Worm (Caenorhabditis elegans) whole organism, L2 larva: ENCODE data around the gene uaf-1.

Experiments
- ZK546.5 ChIP-seq: sonication (generic microtip); optimal IDR thresholded peaks from 2 replicates; lab custom pipeline; 2017; ENCODE audit warnings: missing biosample characterization, missing genetic modification characterization
- alr-1 ChIP-seq: fragments of 150-350 bp; optimal IDR thresholded peaks from 2 replicates; lab custom pipeline; 2014; ENCODE audit warnings: missing biosample characterization, missing genetic modification characterization
- ama-1 ChIP-seq: fragments of 150-350 bp; optimal IDR thresholded peaks from 2 replicates; lab custom pipeline; 2018; ENCODE audit warnings: inconsistent platforms
- ceh-82 ChIP-seq: fragments of 150-350 bp; optimal IDR thresholded peaks from 2 replicates; lab custom pipeline; 2014; ENCODE audit warnings: missing biosample characterization, missing genetic modification characterization
- elt-3 ChIP-seq: sonication (generic microtip); optimal IDR thresholded peaks from 2 replicates; lab custom pipeline; 2017; ENCODE audit warnings: missing biosample characterization, missing genetic modification characterization
- lin-13 ChIP-seq: fragments of 150-350 bp; optimal IDR thresholded peaks from 2 replicates; lab custom pipeline; 2014; ENCODE audit warnings: missing biosample characterization, missing genetic modification reagents, missing genetic modification characterization
- lsy-2 ChIP-seq, 2 experiments: fragments of 150-350 bp in 1 of 2; sonication (generic microtip) in 1 of 2; optimal IDR thresholded peaks; 2 replicates each; lab custom pipeline; 2014 to 2017; ENCODE audit warnings: missing biosample characterization in 2 of 2, missing genetic modification characterization in 2 of 2
- nhr-10 ChIP-seq: sonication (generic microtip); optimal IDR thresholded peaks from 2 replicates; lab custom pipeline; 2017; ENCODE audit warnings: missing biosample characterization, missing genetic modification characterization
- skn-1 ChIP-seq: sonication (generic microtip); optimal IDR thresholded peaks from 2 replicates; lab custom pipeline; 2017; ENCODE audit warnings: missing biosample characterization, missing genetic modification characterization
- unc-39 ChIP-seq: fragments of 150-350 bp; optimal IDR thresholded peaks from 2 replicates; lab custom pipeline; 2014; ENCODE audit warnings: missing biosample characterization, missing genetic modification characterization
- unc-62 ChIP-seq: fragments of 150-350 bp; optimal IDR thresholded peaks from 2 replicates; lab custom pipeline; 2014; ENCODE audit warnings: missing biosample characterization, missing genetic modification reagents, missing genetic modification characterization
- ztf-1 ChIP-seq: fragments of 200-800 bp; sonication (Bioruptor generic); conservative IDR thresholded peaks from 2 replicates; pipeline ENCODE4 v1.3.6; 2022; ENCODE audit warnings: missing genetic modification characterization, missing compliant biosample characterization

DNA sequence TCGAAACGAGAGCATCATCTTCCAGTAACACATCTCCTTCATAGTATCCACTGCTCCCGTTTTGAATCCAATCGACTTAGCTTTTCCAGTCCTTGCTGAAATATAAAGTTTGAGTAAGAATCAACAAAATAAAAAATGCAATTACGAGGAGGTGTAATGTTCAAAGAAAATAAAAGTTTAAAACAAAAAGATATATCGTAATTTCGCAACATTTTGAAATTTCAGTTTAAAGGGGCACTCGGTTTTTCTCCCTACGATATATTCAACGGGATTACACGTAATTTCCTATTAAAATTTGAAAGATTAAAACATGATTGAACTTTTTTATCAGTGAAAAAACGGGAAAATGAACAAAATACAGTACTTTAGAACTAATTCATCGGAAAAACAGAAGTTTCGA is 60.3 kb downstream of the uaf-1 start, which contains the start of gene Y34F4.3:
- TF ChIP-seq lsy-2 (tag; optimal IDR thresholded peaks at IDR 0.05; lab: Kevin White, UChicago) (no peak), ceh-82 (tag; lab: Kevin White, UChicago) (no peak), unc-62 (GFP tag; lab: Kevin White, UChicago) (no peak), ztf-1 (no peak), ZK546.5 (tag; lab: Kevin White, UChicago) (no peak), unc-39 (tag; lab: Kevin White, UChicago) (no peak), skn-1 (tag; lab: Kevin White, UChicago) (no peak), alr-1 (tag; lab: Kevin White, UChicago) (no peak), lin-13 (no peak), nhr-10 (tag; lab: Kevin White, UChicago) (no peak), elt-3 (no peak), ama-1 (lab: Kevin White, UChicago) (no peak)
